Fruit fly (Drosophila melanogaster): ENCODE measurements around the gene Cpr76Ba.
"Not testable (repeated sequence)": the region's sequence is repeated elsewhere in the genome, so short reads cannot be mapped to it uniquely, and the experiment has no call there.

DNA sequence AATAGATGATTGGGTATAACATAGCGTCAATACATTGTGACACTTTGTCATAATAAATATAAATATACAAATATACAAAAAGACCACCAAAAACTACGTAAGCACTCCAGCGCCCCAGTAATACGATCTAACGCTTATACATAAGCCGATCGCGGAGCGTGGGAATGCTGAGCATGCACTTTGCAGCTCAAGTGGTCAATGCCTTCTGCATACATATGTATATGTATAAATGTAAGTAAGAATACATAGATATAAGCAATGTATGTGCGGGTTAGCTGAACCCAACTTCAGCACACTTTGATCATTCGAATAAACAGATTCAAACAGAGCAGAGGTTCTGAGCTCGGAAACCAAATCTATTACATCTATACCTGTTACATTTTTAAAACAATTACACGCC lies 30.9 kb downstream of the Cpr76Ba start, which contains the start of gene CG32212:
- TF ChIP-seq psq, Dll (optimal IDR thresholded peaks at IDR 0.05): not testable (repeated sequence)

Data from whole organism.